Fruit fly (Drosophila melanogaster) whole organism: Measurements from ENCODE around the gene CG34288.

Experiments
- pan ChIP-seq: fragments of >200 bp; optimal IDR thresholded peaks from 2 replicates; lab custom pipeline; 2017
- psq ChIP-seq: fragments of >200 bp; optimal IDR thresholded peaks from 2 replicates; lab custom pipeline; 2017

DNA sequence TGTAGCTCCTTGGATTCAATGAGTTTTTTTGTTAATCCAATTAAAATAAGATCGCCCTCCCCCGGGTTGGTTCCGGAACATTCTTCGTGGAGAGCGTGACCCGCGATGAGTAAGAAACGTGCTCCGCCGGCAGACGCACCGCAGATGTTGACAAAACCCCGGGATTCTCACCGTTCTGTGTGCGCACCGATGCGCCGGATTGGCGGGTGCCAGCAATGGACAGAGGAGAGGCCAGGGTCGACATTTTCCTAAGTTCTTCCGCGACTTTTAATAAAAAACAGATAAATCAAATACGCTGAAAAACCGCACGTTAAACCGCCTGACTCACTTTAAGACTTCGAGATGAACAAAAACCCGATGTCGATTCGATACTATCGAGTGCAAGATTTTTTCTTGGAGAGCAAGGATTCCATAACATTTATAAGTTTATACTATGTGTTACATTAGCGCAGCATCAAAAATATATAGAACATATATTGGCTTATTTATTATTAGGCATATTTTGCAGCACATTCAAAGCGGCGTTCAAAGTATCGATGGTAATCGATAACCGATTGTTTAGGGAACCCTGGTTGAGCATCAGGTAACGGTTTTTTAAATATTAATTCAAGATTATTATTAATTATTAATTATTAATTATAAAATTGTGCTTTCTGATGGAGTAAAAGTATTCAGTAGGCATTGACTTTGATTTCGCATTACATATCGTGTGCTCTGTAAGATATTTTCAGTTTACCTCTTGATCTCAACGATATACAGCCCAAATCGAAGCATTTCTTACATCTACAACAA is 44.2 kb upstream of the CG34288 start, which contains the start of the genes CCT1 and tHMG1:
- TF ChIP-seq psq (lab: Kevin White, UChicago) (no peak), pan (lab: Kevin White, UChicago) (no peak)
